Worm (Caenorhabditis elegans) whole organism, L3 larva: ENCODE results near the gene C56C10.7.
"Not testable (repeated sequence)": the region's sequence is repeated elsewhere in the genome, so short reads cannot be mapped to it uniquely, and the experiment has no call there.

Experiments
- daf-12 ChIP-seq: fragments of 150-350 bp; optimal IDR thresholded peaks from 2 replicates; lab custom pipeline; 2014; ENCODE audit warnings: missing biosample characterization, missing genetic modification reagents, missing genetic modification characterization
- nhr-23 ChIP-seq: fragments of 150-350 bp; optimal IDR thresholded peaks from 2 replicates; lab custom pipeline; 2014; ENCODE audit warnings: missing biosample characterization, missing genetic modification reagents, missing genetic modification characterization
- skn-1 ChIP-seq: fragments of 150-350 bp; optimal IDR thresholded peaks from 2 replicates; lab custom pipeline; 2014; ENCODE audit warnings: missing biosample characterization, missing genetic modification characterization
- tbx-2 ChIP-seq: sonication (generic microtip); optimal IDR thresholded peaks from 2 replicates; lab custom pipeline; 2016; ENCODE audit warnings: mild to moderate bottlenecking, missing genetic modification characterization, missing compliant biosample characterization
- ztf-4 ChIP-seq: fragments of 150-350 bp; optimal IDR thresholded peaks from 2 replicates; lab custom pipeline; 2014; ENCODE audit warnings: missing biosample characterization, missing genetic modification characterization

DNA sequence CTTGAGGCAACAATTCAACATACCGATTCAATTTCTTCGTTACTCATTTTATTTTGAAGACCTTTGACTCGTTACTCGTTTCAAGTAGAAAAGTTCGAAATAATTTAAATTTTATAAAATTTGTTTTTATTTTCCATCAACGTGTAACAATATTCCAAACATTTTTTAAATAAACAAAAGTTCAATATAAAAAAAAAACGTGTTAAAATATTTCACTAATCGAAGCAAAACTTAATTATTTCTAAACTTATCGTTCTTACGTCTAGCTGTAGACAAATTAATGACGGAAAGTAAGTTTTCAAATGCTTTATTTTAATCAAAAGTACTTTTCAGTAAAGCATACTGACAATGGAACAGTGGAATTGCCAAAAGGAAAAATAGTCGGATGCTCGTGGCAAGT, 39.8 kb upstream of the C56C10.7 start, which contains the start of the genes F54H5.5 and F54H5.2:
- not testable (repeated sequence) for TF ChIP-seq nhr-23 (tag; lab: Kevin White, UChicago); skn-1 (tag; lab: Kevin White, UChicago); ztf-4 (tag; lab: Kevin White, UChicago); tbx-2 (tag; lab: Kevin White, UChicago); daf-12
